Worm (Caenorhabditis elegans) whole organism, late embryonic: ENCODE data around the gene idpc-6.

Experiments used
- Y22D7AL.16 ChIP-seq: sonication (generic microtip); optimal IDR thresholded peaks from 2 replicates; lab custom pipeline; 2016; ENCODE audit warnings: missing genetic modification characterization, missing compliant biosample characterization
- ama-1 ChIP-seq: fragments of 150-350 bp; optimal IDR thresholded peaks from 2 replicates; lab custom pipeline; 2014
- ceh-2 ChIP-seq: sonication (generic microtip); optimal IDR thresholded peaks from 2 replicates; lab custom pipeline; 2016; ENCODE audit warnings: missing genotype, missing genetic modification characterization, missing compliant biosample characterization
- ceh-24 ChIP-seq: sonication (generic microtip); optimal IDR thresholded peaks from 2 replicates; lab custom pipeline; 2016; ENCODE audit warnings: mild to moderate bottlenecking, missing genetic modification characterization, missing compliant biosample characterization
- elt-2 ChIP-seq: sonication (generic microtip); optimal IDR thresholded peaks from 2 replicates; lab custom pipeline; 2016; ENCODE audit warnings: missing genetic modification reagents, missing genetic modification characterization, missing compliant biosample characterization
- fkh-10 ChIP-seq: fragments of 150-350 bp; optimal IDR thresholded peaks from 2 replicates; lab custom pipeline; 2014; ENCODE audit warnings: missing biosample characterization, missing genetic modification reagents, missing genetic modification characterization
- hlh-8 ChIP-seq: sonication (generic microtip); optimal IDR thresholded peaks from 2 replicates; lab custom pipeline; 2016; ENCODE audit warnings: missing genotype, missing genetic modification characterization, missing compliant biosample characterization
- lin-11 ChIP-seq: fragments of 200-800 bp; sonication (Bioruptor generic); optimal IDR thresholded peaks from 2 replicates; lab custom pipeline; 2018; ENCODE audit warnings: mild to moderate bottlenecking, missing genetic modification characterization, missing compliant biosample characterization
- nhr-11 ChIP-seq: fragments of 150-350 bp; optimal IDR thresholded peaks from 2 replicates; lab custom pipeline; 2014; ENCODE audit warnings: missing biosample characterization, missing genetic modification characterization
- pha-4 ChIP-seq: fragments of 150-350 bp; optimal IDR thresholded peaks from 2 replicates; lab custom pipeline; 2018; ENCODE audit warnings: missing biosample characterization, missing genetic modification reagents, missing genetic modification characterization
- unc-55 ChIP-seq: sonication (generic microtip); optimal IDR thresholded peaks from 2 replicates; lab custom pipeline; 2017; ENCODE audit warnings: missing biosample characterization, missing genetic modification reagents, missing genetic modification characterization

DNA sequence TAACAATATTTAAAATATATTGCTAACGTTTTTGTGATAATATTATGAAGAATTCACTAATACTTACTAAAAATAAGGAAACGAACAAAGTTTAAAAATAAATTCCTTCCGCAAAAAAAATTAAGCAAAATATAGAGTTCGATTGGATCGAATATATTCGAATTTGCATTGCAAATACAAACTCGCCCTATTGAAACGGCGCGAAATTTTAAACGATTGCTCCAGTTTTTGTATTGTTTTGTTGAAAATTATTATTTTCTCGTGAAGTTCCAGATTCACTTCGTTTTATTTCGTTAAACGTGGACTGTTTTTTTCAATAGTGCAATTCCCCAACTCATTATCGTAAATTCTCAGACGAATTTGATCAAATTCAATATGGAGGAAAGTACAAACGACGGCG lies 25.6 kb downstream of the idpc-6 start, which contains the start of the genes atl-1 and hcp-2:
- TF ChIP-seq hlh-8 (no peak), unc-55 (GFP tag; lab: Kevin White, UChicago) (no peak), fkh-10 (GFP tag; lab: Kevin White, UChicago) (no peak), elt-2 (tag; lab: Kevin White, UChicago) (no peak), ama-1 (lab: Kevin White, UChicago) (no peak), nhr-11 (tag; lab: Kevin White, UChicago) (no peak), ceh-24 (tag; lab: Kevin White, UChicago) (no peak), Y22D7AL.16 (no peak), ceh-2 (no peak), pha-4 (no peak), lin-11 (tag; lab: Kevin White, UChicago) (no peak)
